Worm (Caenorhabditis elegans): ENCODE results near the gene srw-55.
"Not testable (repeated sequence)": the region's sequence is repeated elsewhere in the genome, so short reads cannot be mapped to it uniquely, and the experiment has no call there.

srw-55 gene

DNA sequence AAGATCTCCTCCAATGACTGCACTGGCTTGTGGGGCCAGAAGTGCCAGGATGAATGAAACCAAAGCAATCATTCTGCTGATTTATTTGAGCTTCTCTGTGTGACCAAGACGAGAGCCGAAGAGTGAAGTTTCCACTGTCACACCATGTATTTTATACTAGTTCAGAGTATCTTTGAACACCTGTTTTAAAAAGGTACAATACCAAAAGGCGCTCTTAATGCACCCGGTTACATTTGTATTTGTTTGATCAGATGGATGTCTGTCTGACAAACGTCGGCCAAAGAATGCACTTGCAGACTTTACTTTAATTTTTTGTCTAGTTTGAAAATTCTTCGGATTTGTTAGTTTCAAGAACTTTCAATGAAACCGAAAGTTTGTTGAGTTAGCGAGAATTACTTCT lies 19.9 kb downstream of the srw-55 start, which contains the start of gene F35E8.10:
Gene F35E8.10 (minus strand): TSS at position 101 of the 400 bp plus-strand sequence.
- TF ChIP-seq sea-1 (GFP tag; conservative IDR thresholded peaks at IDR 0.05) (no peak), F13C5.2 (tag; optimal IDR thresholded peaks at IDR 0.05) (no peak), tbx-11 (GFP tag; IDR thresholded peaks at IDR 0.05) (no peak), ama-1 (optimal IDR thresholded peaks at IDR 0.05) (no peak), pes-1 (GFP tag; IDR thresholded peaks at IDR 0.05) (no peak), ceh-13 (GFP tag; optimal IDR thresholded peaks at IDR 0.05) (no peak), flt-1 (GFP tag; IDR thresholded peaks at IDR 0.05) (no peak)

DNA sequence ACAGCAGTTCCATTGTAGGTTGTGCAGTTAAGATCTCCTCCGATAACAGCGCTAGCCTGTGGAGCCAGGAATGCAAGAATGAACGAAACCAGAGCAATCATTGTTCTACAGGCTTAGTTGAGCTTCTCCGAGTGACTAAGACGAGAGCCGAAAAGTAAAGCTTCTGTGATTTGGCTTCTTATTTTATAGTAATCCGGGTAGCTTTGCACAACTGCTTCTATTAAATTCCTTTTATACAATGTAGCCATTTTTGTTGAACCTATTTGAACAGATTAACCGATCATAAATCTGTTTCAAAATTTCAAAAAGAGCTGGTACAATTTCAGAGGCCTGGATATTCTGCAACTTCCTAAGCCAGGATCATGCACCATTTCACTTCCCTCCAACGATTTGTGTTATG lies 22.7 kb downstream of the srw-55 start, which contains the start of gene F35E8.9:
Gene F35E8.9 (minus strand): TSS at position 101 of the 400 bp plus-strand sequence.
- TF ChIP-seq tbx-37 (GFP tag; conservative IDR thresholded peaks at IDR 0.05) (no peak), aly-1 (tag; optimal IDR thresholded peaks at IDR 0.05) (no peak)

DNA sequence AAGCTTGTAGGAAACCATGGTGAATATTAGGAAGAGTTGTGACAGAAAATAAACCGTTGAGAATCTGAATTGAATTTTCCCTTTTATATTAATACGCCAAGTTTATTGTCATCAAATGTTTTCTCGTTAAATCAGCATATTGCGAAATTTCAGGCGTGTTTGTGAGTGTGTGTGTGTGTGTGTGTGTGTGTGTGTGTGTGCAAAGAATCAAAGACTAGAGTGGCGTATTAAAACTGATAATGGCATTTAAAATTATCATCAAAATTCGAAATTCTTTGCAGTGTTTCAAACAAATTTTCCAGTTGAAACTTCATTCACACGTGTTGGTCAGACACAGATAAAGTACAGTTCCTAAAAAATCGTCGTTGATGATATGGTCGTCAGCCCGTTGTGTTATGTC lies 24.2 kb downstream of the srw-55 start, which contains the start of gene gst-38:
Gene gst-38 (minus strand): TSS at position 152 of the 400 bp plus-strand sequence.
- TF ChIP-seq hnd-1 (tag; optimal IDR thresholded peaks at IDR 0.05) (no peak), sea-1 (GFP tag; conservative IDR thresholded peaks at IDR 0.05) (no peak), flt-1 (GFP tag; IDR thresholded peaks at IDR 0.05) (no peak)

ce11 chrV:15915307-15915706 lies 24.8 kb downstream of the srw-55 start:
- no peak for TF ChIP-seq pes-1 (GFP tag; IDR thresholded peaks at IDR 0.05)
- TF ChIP-seq hmg-4 (GFP tag; optimal IDR thresholded peaks at IDR 0.05), result no peak
- TF ChIP-seq tbx-37 (GFP tag; conservative IDR thresholded peaks at IDR 0.05), result no peak
- no peak for TF ChIP-seq tbx-11 (GFP tag; IDR thresholded peaks at IDR 0.05)
- TF ChIP-seq hmbx-1 (tag; optimal IDR thresholded peaks at IDR 0.05), result no peak
- no peak for TF ChIP-seq ama-1 (optimal IDR thresholded peaks at IDR 0.05)

DNA sequence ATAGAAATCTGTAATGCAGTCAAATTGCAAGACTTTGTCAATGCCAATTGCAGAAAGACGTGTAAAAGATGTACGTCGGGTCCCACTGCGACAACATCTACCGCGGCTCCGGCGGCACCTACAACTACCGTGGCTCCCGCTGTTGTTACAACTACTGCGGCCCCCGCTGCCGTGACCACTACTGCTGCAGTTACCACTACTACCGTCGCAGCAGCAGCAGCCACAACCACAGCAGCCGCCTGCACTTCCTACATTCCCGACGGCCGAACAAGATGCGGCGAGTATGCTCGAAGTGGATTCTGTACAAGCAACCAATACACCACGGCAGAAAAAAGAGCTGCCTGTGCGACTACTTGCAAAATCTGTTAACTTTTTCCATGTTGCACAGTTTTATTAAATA lies 25.4 kb downstream of the srw-55 start:
- TF ChIP-seq B0310.2 (tag; optimal IDR thresholded peaks at IDR 0.05) (no peak), sea-1 (GFP tag; conservative IDR thresholded peaks at IDR 0.05) (no peak), pes-1 (GFP tag; IDR thresholded peaks at IDR 0.05) (no peak), tbx-11 (GFP tag; IDR thresholded peaks at IDR 0.05) (no peak), ama-1 (optimal IDR thresholded peaks at IDR 0.05) (no peak), hnd-1 (tag; optimal IDR thresholded peaks at IDR 0.05) (no peak), flt-1 (GFP tag; IDR thresholded peaks at IDR 0.05) (no peak), tbx-37 (GFP tag; conservative IDR thresholded peaks at IDR 0.05) (no peak)

DNA sequence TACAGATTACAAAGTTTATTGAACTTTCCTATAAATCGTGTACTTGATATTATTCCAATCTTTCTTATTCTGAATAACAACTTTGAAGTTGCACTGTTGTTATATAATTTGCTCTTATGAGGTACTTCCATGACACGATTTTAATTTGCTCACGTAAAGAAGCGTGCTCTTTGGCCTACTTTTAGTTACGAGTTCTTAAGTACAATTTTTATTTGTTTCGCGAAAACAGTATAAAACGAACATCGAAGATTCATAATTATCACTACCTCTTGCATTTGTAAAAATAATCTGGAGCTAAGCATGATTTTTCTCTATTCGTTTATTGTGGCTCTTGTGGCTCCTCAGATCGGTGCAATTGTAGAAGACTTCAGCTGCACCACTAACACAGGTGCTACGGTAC lies 26.4 kb downstream of the srw-55 start, which contains the start of gene F35E8.7:
Gene F35E8.7 (plus strand): TSS at position 301 of the 400 bp plus-strand sequence.
- TF ChIP-seq aly-1 (tag; optimal IDR thresholded peaks at IDR 0.05), result no peak

DNA sequence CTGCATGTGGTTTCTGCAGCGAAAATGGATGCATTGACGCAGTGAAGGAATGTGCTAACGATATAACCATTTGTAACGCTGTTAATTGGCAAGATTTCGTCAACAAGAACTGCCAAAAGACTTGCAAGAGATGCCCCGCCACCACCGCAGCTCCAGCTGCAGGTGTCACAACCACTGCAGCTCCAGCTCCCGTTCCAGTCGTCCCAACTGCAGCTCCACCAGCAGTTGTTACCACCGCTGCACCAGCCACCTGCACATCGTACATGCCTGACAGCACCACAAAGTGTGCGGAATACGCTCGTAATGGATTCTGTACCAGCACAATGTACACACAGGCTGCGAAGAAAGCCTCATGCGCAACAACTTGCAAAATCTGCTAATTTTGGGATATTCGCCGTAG lies 27.5 kb downstream of the srw-55 start:
- TF ChIP-seq flt-1 (GFP tag; IDR thresholded peaks at IDR 0.05) (no peak), tra-4 (tag; optimal IDR thresholded peaks at IDR 0.05) (no peak), B0310.2 (tag; optimal IDR thresholded peaks at IDR 0.05) (no peak), aly-1 (tag; optimal IDR thresholded peaks at IDR 0.05) (no peak)

ce11 chrV:15911848-15912247 lies 28.3 kb downstream of the srw-55 start, which contains the start of gene F35E8.6:
Gene F35E8.6 (plus strand): TSS chrV:15912148.
- no peak for TF ChIP-seq ets-7 (tag; optimal IDR thresholded peaks at IDR 0.05)
- TF ChIP-seq F13C5.2 (tag; optimal IDR thresholded peaks at IDR 0.05), result no peak
- TF ChIP-seq tbx-37 (GFP tag; conservative IDR thresholded peaks at IDR 0.05), result no peak
- TF ChIP-seq hmg-4 (GFP tag; optimal IDR thresholded peaks at IDR 0.05), result no peak
- no peak for TF ChIP-seq aly-1 (tag; optimal IDR thresholded peaks at IDR 0.05)
- TF ChIP-seq tbx-11 (GFP tag; IDR thresholded peaks at IDR 0.05), result no peak
- TF ChIP-seq pes-1 (GFP tag; IDR thresholded peaks at IDR 0.05), result no peak
- TF ChIP-seq hmbx-1 (tag; optimal IDR thresholded peaks at IDR 0.05), result no peak
- no peak for TF ChIP-seq B0310.2 (tag; optimal IDR thresholded peaks at IDR 0.05)
- no peak for TF ChIP-seq ceh-36 (tag; optimal IDR thresholded peaks at IDR 0.05)
- no peak for TF ChIP-seq sea-1 (GFP tag; conservative IDR thresholded peaks at IDR 0.05)

- not testable (repeated sequence) for TF ChIP-seq sea-1 (GFP tag; conservative IDR thresholded peaks at IDR 0.05); tra-4 (tag; optimal IDR thresholded peaks at IDR 0.05); ceh-13 (GFP tag; optimal IDR thresholded peaks at IDR 0.05)
Measured at ce11 chrV:15905530-15905929, 34.6 kb downstream of the srw-55 start, which contains the start of the genes F35E8.1 and F35E8.2. Gene F35E8.1 (minus strand): TSS chrV:15905630. Gene F35E8.2 (plus strand): TSS chrV:15905661.

DNA sequence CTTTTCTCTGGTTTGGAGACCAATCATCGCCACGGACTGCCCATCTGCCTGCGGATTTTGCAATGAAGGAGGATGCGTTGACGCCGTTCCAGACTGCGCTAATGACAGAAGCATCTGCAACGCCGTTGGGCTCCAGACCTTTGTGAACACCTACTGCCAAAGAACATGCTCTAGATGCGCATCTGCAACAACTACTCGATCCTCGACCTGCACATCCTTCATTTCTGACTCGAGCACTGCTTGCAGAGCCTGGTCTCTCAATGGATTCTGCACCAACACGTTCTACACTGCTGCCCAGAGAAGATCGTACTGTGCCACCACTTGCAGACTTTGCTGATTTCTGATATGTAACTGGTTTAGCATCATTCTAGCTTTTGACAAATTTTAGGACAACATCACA lies 39.6 kb downstream of the srw-55 start:
- TF ChIP-seq ceh-36 (tag; optimal IDR thresholded peaks at IDR 0.05) (no peak), tra-4 (tag; optimal IDR thresholded peaks at IDR 0.05) (no peak), ama-1 (optimal IDR thresholded peaks at IDR 0.05) (no peak), ceh-13 (GFP tag; optimal IDR thresholded peaks at IDR 0.05) (no peak), hmbx-1 (tag; optimal IDR thresholded peaks at IDR 0.05) (no peak), pes-1 (GFP tag; IDR thresholded peaks at IDR 0.05) (no peak), ets-7 (tag; optimal IDR thresholded peaks at IDR 0.05) (no peak), hmg-4 (GFP tag; optimal IDR thresholded peaks at IDR 0.05) (no peak), sea-1 (GFP tag; conservative IDR thresholded peaks at IDR 0.05) (no peak), scrt-1 (GFP tag; IDR thresholded peaks at IDR 0.05) (no peak), tbx-37 (GFP tag; conservative IDR thresholded peaks at IDR 0.05) (no peak), F13C5.2 (tag; optimal IDR thresholded peaks at IDR 0.05) (no peak), B0310.2 (tag; optimal IDR thresholded peaks at IDR 0.05) (no peak), hnd-1 (tag; optimal IDR thresholded peaks at IDR 0.05) (no peak), flt-1 (GFP tag; IDR thresholded peaks at IDR 0.05) (no peak), aly-1 (tag; optimal IDR thresholded peaks at IDR 0.05) (no peak), tbx-11 (GFP tag; IDR thresholded peaks at IDR 0.05) (no peak)

Measured in whole organism, early embryonic.